Worm (Caenorhabditis elegans) whole organism, young adult: ENCODE measurements around the gene clec-82.

ENCODE experiments used
- F49E8.2 ChIP-seq: sonication (generic microtip); optimal IDR thresholded peaks from 3 replicates; lab custom pipeline; 2017; ENCODE audit warnings: missing genetic modification characterization, mild to moderate bottlenecking, missing compliant biosample characterization, antibody characterized with exemption, moderate library complexity; ENCODE audit not compliant: insufficient read depth
- ceh-40 ChIP-seq: fragments of 200-800 bp; sonication (Bioruptor generic); IDR thresholded peaks from 2 replicates; pipeline ENCODE4 v1.3.6; 2022; ENCODE audit warnings: missing genetic modification characterization, missing compliant biosample characterization
- dpl-1 ChIP-seq: fragments of 150-350 bp; optimal IDR thresholded peaks from 2 replicates; lab custom pipeline; 2014; ENCODE audit warnings: missing biosample characterization, missing genetic modification reagents, missing genetic modification characterization
- egrh-3 ChIP-seq: fragments of 200-800 bp; sonication (Bioruptor generic); IDR thresholded peaks from 2 replicates; pipeline ENCODE4 v1.3.6; 2022; ENCODE audit warnings: missing genetic modification reagents, missing genetic modification characterization, missing compliant biosample characterization
- hmg-20 ChIP-seq: fragments of 200-800 bp; sonication (Bioruptor generic); IDR thresholded peaks from 2 replicates; pipeline ENCODE4 v1.3.6; 2022; ENCODE audit warnings: missing genetic modification reagents, missing genetic modification characterization, missing compliant biosample characterization
- lsy-27 ChIP-seq: sonication (generic microtip); optimal IDR thresholded peaks from 2 replicates; lab custom pipeline; 2017; ENCODE audit warnings: missing genetic modification characterization, mild to moderate bottlenecking, missing compliant biosample characterization, antibody characterized with exemption, missing genotype, borderline replicate concordance; ENCODE audit not compliant: insufficient read depth
- nfya-1 ChIP-seq: sonication (generic microtip); optimal IDR thresholded peaks from 2 replicates; lab custom pipeline; 2017; ENCODE audit warnings: antibody characterized with exemption, missing compliant biosample characterization, missing genetic modification characterization, borderline replicate concordance; ENCODE audit not compliant: insufficient read depth
- pha-4 ChIP-seq: fragments of 150-350 bp; sonication (generic microtip); optimal IDR thresholded peaks from 2 replicates; lab custom pipeline; 2014; ENCODE audit warnings: missing biosample characterization, missing genetic modification reagents, missing genetic modification characterization
- sea-2 ChIP-seq: fragments of 200-800 bp; sonication (Bioruptor generic); IDR thresholded peaks from 2 replicates; pipeline ENCODE4 v1.3.6; 2022; ENCODE audit warnings: missing genetic modification characterization, missing compliant biosample characterization
- unc-62 ChIP-seq: fragments of 150-350 bp; optimal IDR thresholded peaks from 2 replicates; lab custom pipeline; 2014; ENCODE audit warnings: missing biosample characterization, missing genetic modification reagents, missing genetic modification characterization
- ztf-26 ChIP-seq: sonication (generic microtip); optimal IDR thresholded peaks from 2 replicates; lab custom pipeline; 2017; ENCODE audit warnings: missing genetic modification characterization, missing compliant biosample characterization

- no peak for TF ChIP-seq unc-62 (GFP tag; lab: Kevin White, UChicago)
- no peak for TF ChIP-seq ceh-40 (GFP tag; lab: Robert Waterston, UW)
- TF ChIP-seq dpl-1 (GFP tag; lab: Kevin White, UChicago), result no peak
- TF ChIP-seq sea-2 (GFP tag; lab: Robert Waterston, UW), result no peak
- TF ChIP-seq egrh-3, result no peak
- no peak for TF ChIP-seq hmg-20 (GFP tag; lab: Robert Waterston, UW)
- TF ChIP-seq F49E8.2 (tag; lab: Kevin White, UChicago), result no peak
- TF ChIP-seq ztf-26, result no peak
- no peak for TF ChIP-seq nfya-1 (tag; lab: Kevin White, UChicago)
- no peak for TF ChIP-seq pha-4 (tag; lab: Kevin White, UChicago)
- no peak for TF ChIP-seq lsy-27 (tag; lab: Kevin White, UChicago)
Observed at ce11 chrIV:2858734-2859133, 23.3 kb downstream of the clec-82 start.
